Worm (Caenorhabditis elegans): ENCODE data around the gene nhr-193.

ce11 chrV:16382949-16383348 is 40.8 kb downstream of the nhr-193 start:
- TF ChIP-seq jun-1 (tag; optimal IDR thresholded peaks at IDR 0.05) (no peak), daf-12 (tag; optimal IDR thresholded peaks at IDR 0.05) (no peak), ztf-11 (tag; optimal IDR thresholded peaks at IDR 0.05) (no peak), lim-7 (GFP tag; IDR thresholded peaks at IDR 0.05) (no peak), lin-39 (tag; optimal IDR thresholded peaks at IDR 0.05) (no peak), Y105C5A.15 (GFP tag; IDR thresholded peaks at IDR 0.05) (no peak), nhr-11 (tag; optimal IDR thresholded peaks at IDR 0.05) (no peak), ceh-44 (GFP tag; IDR thresholded peaks at IDR 0.05) (no peak)

Data from whole organism, L4 larva.